Worm (Caenorhabditis elegans) whole organism, L4 larva: ENCODE measurements around the gene tbx-35.

ENCODE experiments used
- Y105C5A.15 ChIP-seq: fragments of 200-800 bp; sonication (Bioruptor generic); IDR thresholded peaks from 2 replicates; pipeline ENCODE4 v1.3.6; 2022; ENCODE audit warnings: missing genetic modification characterization, missing compliant biosample characterization
- ZK337.2 ChIP-seq: fragments of 200-800 bp; sonication (Bioruptor generic); IDR thresholded peaks from 2 replicates; pipeline ENCODE4 v1.3.6; 2022; ENCODE audit warnings: missing genetic modification reagents, missing genetic modification characterization, missing compliant biosample characterization
- ZK546.5 ChIP-seq, 2 experiments: sonication (generic microtip); optimal IDR thresholded peaks; 2 replicates each; lab custom pipeline; 2017; ENCODE audit warnings: missing biosample characterization in 2 of 2, missing genetic modification characterization in 2 of 2
- ceh-62 ChIP-seq: sonication (generic microtip); optimal IDR thresholded peaks from 2 replicates; lab custom pipeline; 2017; ENCODE audit warnings: missing biosample characterization, missing genetic modification characterization
- dmd-9 ChIP-seq: fragments of 200-800 bp; sonication (Bioruptor generic); IDR thresholded peaks from 2 replicates; pipeline ENCODE4 v1.3.6; 2022; ENCODE audit warnings: missing genetic modification reagents, missing genetic modification characterization, missing compliant biosample characterization
- dpl-1 ChIP-seq: fragments of 150-350 bp; optimal IDR thresholded peaks from 2 replicates; lab custom pipeline; 2014; ENCODE audit warnings: missing biosample characterization, missing genetic modification reagents, missing genetic modification characterization
- egl-27 ChIP-seq: sonication (generic microtip); optimal IDR thresholded peaks from 3 replicates; lab custom pipeline; 2017; ENCODE audit warnings: missing biosample characterization, missing genetic modification reagents, missing genetic modification characterization
- fos-1 ChIP-seq: fragments of 150-350 bp; optimal IDR thresholded peaks from 2 replicates; lab custom pipeline; 2014; ENCODE audit warnings: missing biosample characterization, missing genetic modification characterization
- hlh-30 ChIP-seq: sonication (generic microtip); optimal IDR thresholded peaks from 2 replicates; lab custom pipeline; 2017; ENCODE audit warnings: antibody characterized with exemption, mild to moderate bottlenecking, missing genetic modification characterization, missing compliant biosample characterization; ENCODE audit not compliant: insufficient read depth
- lin-15B ChIP-seq: fragments of 150-350 bp; sonication (generic microtip); optimal IDR thresholded peaks from 3 replicates; lab custom pipeline; 2014; ENCODE audit warnings: missing biosample characterization, missing genetic modification characterization
- lin-29 ChIP-seq: fragments of 200-800 bp; sonication (Bioruptor generic); IDR thresholded peaks from 2 replicates; pipeline ENCODE4 v1.3.6; 2022; ENCODE audit warnings: missing genetic modification reagents, missing genetic modification characterization, missing compliant biosample characterization
- mdl-1 ChIP-seq, 2 experiments: fragments of 150-350 bp in 1 of 2; sonication (generic microtip) in 1 of 2; optimal IDR thresholded peaks; 2 replicates each; lab custom pipeline; 2014 to 2017; ENCODE audit warnings: missing biosample characterization in 2 of 2, missing genetic modification characterization in 2 of 2
- unc-39 ChIP-seq: sonication (generic microtip); optimal IDR thresholded peaks from 2 replicates; lab custom pipeline; 2017; ENCODE audit warnings: missing biosample characterization, missing genetic modification characterization

DNA sequence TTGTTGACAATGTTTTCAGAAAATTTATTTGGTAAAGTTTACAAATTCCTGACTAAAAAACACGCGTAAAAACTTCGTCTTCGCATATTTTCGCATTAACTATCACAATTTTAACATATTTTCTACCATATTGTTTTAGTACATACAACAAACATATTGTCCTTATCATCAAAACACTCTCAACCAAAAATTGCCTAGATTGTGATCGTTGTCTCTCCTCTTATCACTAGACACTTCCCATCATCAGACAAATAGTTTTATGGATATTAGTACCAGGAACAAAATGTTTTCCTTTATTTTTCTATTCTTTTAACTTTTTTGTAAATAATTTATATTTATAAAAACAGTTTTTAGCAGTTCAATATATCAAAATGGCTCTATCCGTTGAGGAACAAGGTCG is 36.2 kb upstream of the tbx-35 start, which contains the start of gene C17C3.3:
- no peak for TF ChIP-seq egl-27 (tag; lab: Kevin White, UChicago)
- no peak for TF ChIP-seq fos-1
- no peak for TF ChIP-seq ceh-62 (tag; lab: Kevin White, UChicago)
- no peak for TF ChIP-seq ZK546.5 (tag; optimal IDR thresholded peaks at IDR 0.05; lab: Kevin White, UChicago)
- TF ChIP-seq lin-15B, result no peak
- no peak for TF ChIP-seq unc-39
- TF ChIP-seq Y105C5A.15, result no peak
- TF ChIP-seq dmd-9, result no peak
- no peak for TF ChIP-seq ZK337.2 (GFP tag; lab: Robert Waterston, UW)
- TF ChIP-seq hlh-30 (tag; lab: Kevin White, UChicago), result no peak
- no peak for TF ChIP-seq dpl-1
- TF ChIP-seq mdl-1 (tag; optimal IDR thresholded peaks at IDR 0.05; lab: Kevin White, UChicago), result no peak
- TF ChIP-seq lin-29 (GFP tag; lab: Robert Waterston, UW), result no peak
